Worm (Caenorhabditis elegans) whole organism, dauer: ENCODE data around the gene Y51A2B.5.
"Not testable (repeated sequence)": the region's sequence is repeated elsewhere in the genome, so short reads cannot be mapped to it uniquely, and the experiment has no call there.

Experiments used
- unc-62 ChIP-seq: sonication (generic microtip); optimal IDR thresholded peaks from 2 replicates; lab custom pipeline; 2017; ENCODE audit warnings: missing biosample characterization, missing genetic modification reagents, missing genetic modification characterization

Gene Y51A2B.5

DNA sequence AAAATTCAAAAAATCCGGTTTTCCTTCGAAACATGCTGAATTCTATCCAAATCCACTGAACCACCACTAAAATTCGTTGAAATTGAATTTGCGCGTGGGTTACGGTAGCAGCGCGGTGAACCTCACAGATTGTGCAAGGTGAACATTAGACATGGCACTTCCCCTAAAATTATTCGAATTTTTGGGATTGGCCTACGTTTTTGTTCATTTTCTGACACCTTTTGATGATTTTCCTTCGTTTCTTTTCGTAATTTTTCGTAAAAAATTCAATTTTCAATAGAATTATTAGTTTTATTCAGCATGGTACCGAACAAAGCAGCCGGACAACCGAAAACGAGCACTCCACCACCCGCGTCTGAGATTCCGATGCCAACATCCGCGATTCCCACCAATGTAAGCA, 49.0 kb downstream of the Y51A2B.5 start, which contains the start of gene ZK262.8:
Gene ZK262.8, plus strand, starts transcription at position 301 of the 400 bp plus-strand sequence.
- TF ChIP-seq unc-62 (GFP tag; lab: Kevin White, UChicago): no peak

DNA sequence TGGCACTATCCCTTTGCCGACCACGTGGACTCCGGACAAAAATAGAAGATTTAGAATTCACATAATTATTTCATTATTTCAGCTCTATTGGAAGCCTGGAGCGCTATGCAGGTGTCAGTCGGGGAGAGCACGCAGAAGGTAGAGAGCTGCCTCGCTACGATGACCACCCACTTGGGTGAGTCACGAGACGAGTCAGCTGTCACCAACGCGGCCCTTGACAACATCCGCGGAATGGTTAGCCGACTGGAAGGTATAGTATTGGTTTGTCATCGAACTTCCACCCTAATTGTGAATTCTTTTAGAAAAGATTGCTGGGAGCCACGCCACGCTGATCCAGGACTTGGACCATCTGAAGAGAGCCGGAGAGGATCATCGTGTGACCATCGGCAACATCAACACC, 50.4 kb downstream of the Y51A2B.5 start, which contains the start of gene ZK262.9:
Gene ZK262.9, plus strand, starts transcription at position 301 of the 400 bp plus-strand sequence.
- not testable (repeated sequence) for TF ChIP-seq unc-62 (GFP tag; lab: Kevin White, UChicago)
